Worm (Caenorhabditis elegans) whole organism, L3 larva: ENCODE results near the gene srx-44.

Experiments used
- ama-1 ChIP-seq: fragments of 150-350 bp; optimal IDR thresholded peaks from 2 replicates; lab custom pipeline; 2018
- ceh-9 ChIP-seq: sonication (generic microtip); optimal IDR thresholded peaks from 2 replicates; lab custom pipeline; 2018; ENCODE audit warnings: missing biosample characterization, missing genetic modification characterization
- egl-27 ChIP-seq: sonication (generic microtip); optimal IDR thresholded peaks from 4 replicates; lab custom pipeline; 2017; ENCODE audit warnings: missing biosample characterization, missing genetic modification reagents, missing genetic modification characterization
- egl-5 ChIP-seq: fragments of 150-350 bp; optimal IDR thresholded peaks from 2 replicates; lab custom pipeline; 2017; ENCODE audit warnings: missing biosample characterization, missing genetic modification reagents, missing genetic modification characterization, inconsistent platforms
- elt-1 ChIP-seq: fragments of 150-350 bp; optimal IDR thresholded peaks from 2 replicates; lab custom pipeline; 2014; ENCODE audit warnings: missing biosample characterization, missing genetic modification characterization
- elt-3 ChIP-seq, 3 experiments: fragments of 150-350 bp in 1 of 3; sonication (generic microtip) in 2 of 3; optimal IDR thresholded peaks; 2 replicates in 2 of 3; 4 replicates in 1 of 3; lab custom pipeline; 2014 to 2017; ENCODE audit warnings: missing biosample characterization in 3 of 3, missing genetic modification characterization in 3 of 3
- fos-1 ChIP-seq: fragments of 150-350 bp; optimal IDR thresholded peaks from 2 replicates; lab custom pipeline; 2014; ENCODE audit warnings: missing biosample characterization, missing genetic modification characterization
- nhr-77 ChIP-seq: fragments of 150-350 bp; optimal IDR thresholded peaks from 2 replicates; lab custom pipeline; 2014; ENCODE audit warnings: missing biosample characterization, missing genetic modification characterization
- pha-4 ChIP-seq: fragments of 150-350 bp; optimal IDR thresholded peaks from 2 replicates; lab custom pipeline; 2014; ENCODE audit warnings: missing biosample characterization, missing genetic modification reagents, missing genetic modification characterization
- sea-2 ChIP-seq: fragments of 150-350 bp; sonication (generic microtip); optimal IDR thresholded peaks from 4 replicates; lab custom pipeline; 2014; ENCODE audit warnings: missing biosample characterization, missing genetic modification reagents, missing genetic modification characterization
- snpc-4 ChIP-seq: fragments of 150-350 bp; optimal IDR thresholded peaks from 2 replicates; lab custom pipeline; 2014; ENCODE audit warnings: missing biosample characterization, missing genetic modification characterization
- tbx-2 ChIP-seq: sonication (generic microtip); optimal IDR thresholded peaks from 2 replicates; lab custom pipeline; 2016; ENCODE audit warnings: mild to moderate bottlenecking, missing genetic modification characterization, missing compliant biosample characterization
- zag-1 ChIP-seq: fragments of 150-350 bp; optimal IDR thresholded peaks from 2 replicates; lab custom pipeline; 2014; ENCODE audit warnings: missing biosample characterization, missing genetic modification characterization

DNA sequence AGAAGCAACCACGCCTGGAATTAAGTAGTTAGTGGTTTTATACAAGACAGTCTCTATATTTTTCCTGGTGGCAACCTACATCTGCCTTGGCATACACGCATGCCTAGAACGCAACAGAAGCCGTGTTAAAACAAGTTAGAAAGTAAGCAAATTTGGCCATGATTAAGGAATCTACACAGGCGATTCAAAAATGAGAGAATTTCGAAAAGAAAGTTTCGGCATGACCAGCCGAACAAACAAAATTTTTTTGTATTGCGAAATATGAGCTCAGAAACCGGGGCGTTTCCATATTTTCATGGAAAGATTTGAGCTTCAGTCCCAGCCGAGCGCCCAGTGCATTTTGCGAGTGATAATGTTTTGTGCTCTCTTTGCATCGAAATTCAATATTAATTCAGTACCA, 40.0 kb downstream of the srx-44 start, which contains the start of gene F14H3.15:
- TF ChIP-seq elt-3 (tag; optimal IDR thresholded peaks at IDR 0.05; lab: Kevin White, UChicago) (no peak), ama-1 (lab: Kevin White, UChicago) (no peak), egl-27 (tag; lab: Kevin White, UChicago) (no peak), sea-2 (GFP tag; lab: Kevin White, UChicago) (no peak), fos-1 (tag; lab: Kevin White, UChicago) (no peak), ceh-9 (tag; lab: Kevin White, UChicago) (no peak), snpc-4 (tag; lab: Kevin White, UChicago) (no peak), pha-4 (tag; lab: Kevin White, UChicago) (no peak), zag-1 (tag; lab: Kevin White, UChicago) (no peak), elt-1 (tag; lab: Kevin White, UChicago) (no peak), egl-5 (tag; lab: Kevin White, UChicago) (no peak), nhr-77 (tag; lab: Kevin White, UChicago) (no peak), tbx-2 (no peak)
